Fruit fly (Drosophila melanogaster) whole organism, embryonic: ENCODE data around the gene sol.

Source experiments
- Adf1 ChIP-seq: fragments of 200-800 bp; sonication (Bioruptor generic); IDR thresholded peaks from 2 replicates; pipeline ENCODE4 v1.3.6; 2022; ENCODE audit warnings: missing biosample characterization, missing genetic modification characterization
- Atf-2 ChIP-seq: fragments of 200-800 bp; sonication (Bioruptor generic); optimal IDR thresholded peaks from 2 replicates; lab custom pipeline; 2016; ENCODE audit warnings: missing biosample characterization, missing genetic modification characterization
- Atf3 ChIP-seq: fragments of 200-800 bp; sonication (Bioruptor generic); optimal IDR thresholded peaks from 3 replicates; lab custom pipeline; 2016; ENCODE audit warnings: missing biosample characterization, missing genetic modification characterization
- Atf6 ChIP-seq: fragments of 200-800 bp; sonication (Bioruptor generic); IDR thresholded peaks from 2 replicates; pipeline ENCODE4 v1.3.6; 2022; ENCODE audit warnings: missing biosample characterization, missing genetic modification characterization
- CG12155 ChIP-seq: fragments of 200-800 bp; sonication (Bioruptor generic); optimal IDR thresholded peaks from 3 replicates; lab custom pipeline; 2016; ENCODE audit warnings: missing biosample characterization, missing genetic modification characterization
- CG12299 ChIP-seq: fragments of 200-800 bp; sonication (Bioruptor generic); optimal IDR thresholded peaks from 2 replicates; lab custom pipeline; 2018; ENCODE audit warnings: missing biosample characterization, mild to moderate bottlenecking, missing genetic modification characterization
- CG12744 ChIP-seq: fragments of 200-800 bp; sonication (Bioruptor generic); optimal IDR thresholded peaks from 2 replicates; lab custom pipeline; 2016; ENCODE audit warnings: missing biosample characterization, missing genetic modification characterization
- CG15696 ChIP-seq: fragments of 200-800 bp; sonication (Bioruptor generic); optimal IDR thresholded peaks from 2 replicates; lab custom pipeline; 2019; ENCODE audit warnings: missing biosample characterization, mild to moderate bottlenecking, missing genetic modification characterization, moderate library complexity
- CG1603 ChIP-seq: fragments of 200-800 bp; sonication (Bioruptor generic); optimal IDR thresholded peaks from 2 replicates; lab custom pipeline; 2019; ENCODE audit warnings: missing biosample characterization, mild to moderate bottlenecking, missing genetic modification characterization, moderate library complexity
- CG16815 ChIP-seq: fragments of 200-800 bp; sonication (Bioruptor generic); optimal IDR thresholded peaks from 3 replicates; lab custom pipeline; 2017; ENCODE audit warnings: missing biosample characterization, mild to moderate bottlenecking, missing genetic modification characterization
- CG2678 ChIP-seq: fragments of 200-800 bp; sonication (Bioruptor generic); optimal IDR thresholded peaks from 3 replicates; lab custom pipeline; 2019; ENCODE audit warnings: missing biosample characterization, mild to moderate bottlenecking, missing genetic modification characterization, moderate library complexity
- CG2712 ChIP-seq: fragments of 200-800 bp; optimal IDR thresholded peaks from 3 replicates; lab custom pipeline; 2019; ENCODE audit warnings: missing biosample characterization, mild to moderate bottlenecking, missing genetic modification characterization, moderate library complexity
- CG4707 ChIP-seq: fragments of 200-800 bp; sonication (Bioruptor generic); optimal IDR thresholded peaks from 2 replicates; lab custom pipeline; 2018; ENCODE audit warnings: missing biosample characterization, mild to moderate bottlenecking, missing genetic modification characterization, moderate library complexity
- CG7271 ChIP-seq: fragments of 200-800 bp; sonication (Bioruptor generic); optimal IDR thresholded peaks from 2 replicates; lab custom pipeline; 2018; ENCODE audit warnings: missing biosample characterization, mild to moderate bottlenecking, missing genetic modification characterization, moderate library complexity
- CG7786 ChIP-seq: fragments of 200-800 bp; sonication (Bioruptor generic); optimal IDR thresholded peaks from 2 replicates; lab custom pipeline; 2016; ENCODE audit warnings: missing biosample characterization, missing genetic modification characterization
- CG8765 ChIP-seq: fragments of 200-800 bp; sonication (Bioruptor generic); IDR thresholded peaks from 2 replicates; pipeline ENCODE4 v1.3.6; 2022; ENCODE audit warnings: missing biosample characterization, missing genetic modification characterization
- CHES-1-like ChIP-seq: fragments of 200-800 bp; sonication (Bioruptor generic); optimal IDR thresholded peaks from 2 replicates; lab custom pipeline; 2016; ENCODE audit warnings: missing biosample characterization, missing genetic modification characterization
- Dip3 ChIP-seq: fragments of 200-800 bp; sonication (Bioruptor generic); optimal IDR thresholded peaks from 3 replicates; lab custom pipeline; 2016; ENCODE audit warnings: missing biosample characterization, missing genetic modification characterization
- Dref ChIP-seq: fragments of 200-800 bp; sonication (Bioruptor generic); IDR thresholded peaks from 2 replicates; pipeline ENCODE4 v1.3.6; 2022; ENCODE audit warnings: missing biosample characterization, missing genetic modification characterization
- Ets97D ChIP-seq: fragments of 200-800 bp; sonication (Bioruptor generic); optimal IDR thresholded peaks from 3 replicates; lab custom pipeline; 2016; ENCODE audit warnings: missing biosample characterization, missing genetic modification characterization
- Fer1 ChIP-seq: fragments of 200-800 bp; sonication (Bioruptor generic); optimal IDR thresholded peaks from 2 replicates; lab custom pipeline; 2017; ENCODE audit warnings: missing biosample characterization, mild to moderate bottlenecking, missing genetic modification characterization
- HHEX ChIP-seq: fragments of 200-800 bp; sonication (Bioruptor generic); optimal IDR thresholded peaks from 3 replicates; lab custom pipeline; 2017; ENCODE audit warnings: missing biosample characterization, mild to moderate bottlenecking, missing genetic modification characterization, missing genetic modification reagents
- HmgD ChIP-seq: fragments of 200-800 bp; sonication (Bioruptor generic); optimal IDR thresholded peaks from 3 replicates; lab custom pipeline; 2016; ENCODE audit warnings: missing biosample characterization, missing genetic modification characterization
- Hr39 ChIP-seq: fragments of >200 bp; optimal IDR thresholded peaks from 2 replicates; lab custom pipeline; 2017
- Hr78 ChIP-seq, 2 experiments: fragments of 200-800 bp in 1 of 2; fragments of >200 bp in 1 of 2; sonication (Bioruptor generic) in 1 of 2; optimal IDR thresholded peaks; 2 replicates each; lab custom pipeline; 2017 to 2019; ENCODE audit warnings: missing biosample characterization in 2 of 2, missing genetic modification characterization in 2 of 2, mild to moderate bottlenecking in 1 of 2, moderate library complexity in 1 of 2
- Lim3 ChIP-seq: fragments of 200-800 bp; sonication (Bioruptor generic); IDR thresholded peaks from 2 replicates; pipeline ENCODE4 v1.3.6; 2022; ENCODE audit warnings: missing biosample characterization, missing genetic modification characterization
- Lpt ChIP-seq: fragments of >200 bp; optimal IDR thresholded peaks from 2 replicates; lab custom pipeline; 2018; ENCODE audit warnings: missing biosample characterization, missing genetic modification characterization
- MTF-1 ChIP-seq: fragments of 200-800 bp; sonication (Bioruptor generic); optimal IDR thresholded peaks from 2 replicates; lab custom pipeline; 2018; ENCODE audit warnings: missing biosample characterization, mild to moderate bottlenecking, missing genetic modification characterization, borderline replicate concordance
- Mrtf ChIP-seq: fragments of 200-800 bp; sonication (Bioruptor generic); IDR thresholded peaks from 3 replicates; pipeline ENCODE4 v1.3.6; 2022; ENCODE audit warnings: missing biosample characterization, missing genetic modification characterization
- Nf-YC ChIP-seq: fragments of 200-800 bp; optimal IDR thresholded peaks from 3 replicates; lab custom pipeline; 2019; ENCODE audit warnings: missing biosample characterization, mild to moderate bottlenecking, missing genetic modification characterization, moderate library complexity
- Opbp ChIP-seq: fragments of 200-800 bp; sonication (Bioruptor generic); IDR thresholded peaks from 3 replicates; pipeline ENCODE4 v1.3.6; 2022; ENCODE audit warnings: missing biosample characterization, missing genetic modification characterization; ENCODE audit not compliant: partially characterized antibody
- al ChIP-seq: fragments of 200-800 bp; sonication (Bioruptor generic); IDR thresholded peaks from 2 replicates; pipeline ENCODE4 v1.3.6; 2022; ENCODE audit warnings: missing biosample characterization, missing genetic modification characterization
- cas ChIP-seq: fragments of 200-800 bp; sonication (Bioruptor generic); IDR thresholded peaks from 2 replicates; pipeline ENCODE4 v1.3.6; 2022; ENCODE audit warnings: missing biosample characterization, missing genetic modification characterization
- crp ChIP-seq, 2 experiments: fragments of 200-800 bp; sonication (Bioruptor generic); optimal IDR thresholded peaks; 2 replicates in 1 of 2; 3 replicates in 1 of 2; lab custom pipeline; 2017; ENCODE audit warnings: missing biosample characterization in 2 of 2, missing genetic modification characterization in 2 of 2, mild to moderate bottlenecking in 1 of 2, moderate library complexity in 1 of 2
- ewg ChIP-seq: fragments of 200-800 bp; sonication (Bioruptor generic); optimal IDR thresholded peaks from 3 replicates; lab custom pipeline; 2017; ENCODE audit warnings: mild to moderate bottlenecking, missing biosample characterization, missing genetic modification reagents, missing genetic modification characterization
- exex ChIP-seq: fragments of 200-800 bp; sonication (Bioruptor generic); optimal IDR thresholded peaks from 4 replicates; lab custom pipeline; 2018; ENCODE audit warnings: missing biosample characterization, mild to moderate bottlenecking, missing genetic modification characterization, moderate library complexity
- fd3F ChIP-seq: fragments of 200-800 bp; sonication (Bioruptor generic); optimal IDR thresholded peaks from 2 replicates; lab custom pipeline; 2018; ENCODE audit warnings: missing biosample characterization, mild to moderate bottlenecking, missing genetic modification characterization, moderate library complexity
- fru ChIP-seq: fragments of >200 bp; optimal IDR thresholded peaks from 2 replicates; lab custom pipeline; 2017
- gce ChIP-seq: fragments of 200-800 bp; sonication (Bioruptor generic); IDR thresholded peaks from 3 replicates; pipeline ENCODE4 v1.3.6; 2022; ENCODE audit warnings: missing biosample characterization, missing genetic modification characterization
- grn ChIP-seq: fragments of 200-800 bp; sonication (Bioruptor generic); optimal IDR thresholded peaks from 3 replicates; lab custom pipeline; 2017; ENCODE audit warnings: missing biosample characterization, missing genetic modification characterization
- gsb-n ChIP-seq: fragments of 200-800 bp; sonication (Bioruptor generic); optimal IDR thresholded peaks from 3 replicates; lab custom pipeline; 2018; ENCODE audit warnings: missing biosample characterization, mild to moderate bottlenecking, missing genetic modification characterization
- mam ChIP-seq: fragments of 200-800 bp; sonication (Bioruptor generic); optimal IDR thresholded peaks from 3 replicates; lab custom pipeline; 2016; ENCODE audit warnings: missing biosample characterization, missing genetic modification characterization
- nau ChIP-seq: fragments of 200-800 bp; sonication (Bioruptor generic); optimal IDR thresholded peaks from 3 replicates; lab custom pipeline; 2017; ENCODE audit warnings: missing biosample characterization, mild to moderate bottlenecking, missing genetic modification characterization, missing genetic modification reagents
- rib ChIP-seq: fragments of 200-800 bp; sonication (Bioruptor generic); IDR thresholded peaks from 2 replicates; pipeline ENCODE4 v1.3.6; 2022; ENCODE audit warnings: missing biosample characterization, missing genetic modification characterization
- sisA ChIP-seq: fragments of 200-800 bp; sonication (Bioruptor generic); IDR thresholded peaks from 2 replicates; pipeline ENCODE4 v1.3.6; 2022; ENCODE audit warnings: missing biosample characterization, missing genetic modification characterization
- so ChIP-seq: fragments of 200-800 bp; sonication (Bioruptor generic); IDR thresholded peaks from 3 replicates; pipeline ENCODE4 v1.3.6; 2022; ENCODE audit warnings: missing biosample characterization, missing genetic modification characterization
- sob ChIP-seq: fragments of 200-800 bp; sonication (Bioruptor generic); IDR thresholded peaks from 2 replicates; pipeline ENCODE4 v1.3.6; 2022; ENCODE audit warnings: missing biosample characterization, missing genetic modification characterization
- tup ChIP-seq: fragments of 200-800 bp; sonication (Bioruptor generic); optimal IDR thresholded peaks from 2 replicates; lab custom pipeline; 2016; ENCODE audit warnings: missing biosample characterization, mild to moderate bottlenecking, missing genetic modification characterization, moderate library complexity
- zf30C ChIP-seq: fragments of 200-800 bp; sonication (Bioruptor generic); optimal IDR thresholded peaks from 3 replicates; lab custom pipeline; 2018; ENCODE audit warnings: missing biosample characterization, mild to moderate bottlenecking, missing genetic modification characterization

The sol gene

DNA sequence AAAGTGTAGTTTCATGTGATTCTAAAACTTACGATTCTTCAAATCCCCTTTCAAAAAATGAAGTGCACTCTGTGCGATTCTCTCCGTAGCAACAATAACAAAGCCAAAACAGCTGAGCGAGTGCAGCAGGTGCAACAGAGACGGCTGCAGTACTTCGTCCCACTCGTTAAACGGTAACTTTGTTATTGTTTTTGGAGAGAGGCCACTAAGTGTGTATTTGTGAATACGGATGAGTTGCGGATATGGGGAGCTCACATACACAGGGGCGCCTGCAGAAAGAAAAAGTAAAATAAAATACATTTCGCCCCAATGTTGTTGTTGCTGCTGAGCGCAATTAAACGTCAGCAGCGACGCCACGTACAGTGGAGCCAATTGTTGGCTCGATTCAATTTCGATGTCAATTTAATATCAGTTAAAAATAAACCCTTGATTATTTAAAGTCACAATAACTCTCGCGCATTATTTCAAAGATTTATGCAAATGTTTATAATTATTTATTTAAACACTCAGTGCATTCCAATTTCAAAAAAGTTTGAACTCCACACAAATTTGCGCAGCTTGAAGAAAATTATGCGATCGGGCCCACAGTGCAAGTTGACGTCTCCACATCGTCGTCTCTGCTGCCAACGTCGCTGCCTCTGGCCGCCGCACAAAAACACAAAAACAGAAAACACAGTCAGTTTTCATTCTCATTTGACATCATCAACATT lies 17.4 kb downstream of the sol start (continued):
- TF ChIP-seq HmgD (GFP tag; lab: Kevin White, UChicago): peak; percentile 88
- peak; percentile 83 for TF ChIP-seq tup (GFP tag; lab: Kevin White, UChicago)
- TF ChIP-seq Fer1: peak; percentile 98
- TF ChIP-seq so (GFP tag; lab: Robert Waterston, UW): peak; percentile 97
- no peak for TF ChIP-seq Lpt (GFP tag; lab: Kevin White, UChicago)
- peak; percentile 97 for TF ChIP-seq CG2712
- peak; percentile 97 for TF ChIP-seq Atf6
- peak; percentile 96 for TF ChIP-seq CG7786 (GFP tag; lab: Kevin White, UChicago)
- TF ChIP-seq Hr78 (GFP tag; optimal IDR thresholded peaks at IDR 0.05; lab: Kevin White, UChicago): peak in 1 of 2 experiments; percentile 85
- no peak for TF ChIP-seq Opbp (GFP tag; lab: Robert Waterston, UW)
- TF ChIP-seq CG12744 (GFP tag; lab: Kevin White, UChicago): peak; percentile 96
- TF ChIP-seq CHES-1-like (GFP tag; lab: Kevin White, UChicago): peak; percentile 93
- TF ChIP-seq Nf-YC: peak; percentile 93
- peak; percentile 97 for TF ChIP-seq sob (GFP tag; lab: Robert Waterston, UW)
- TF ChIP-seq fd3F (GFP tag; lab: Kevin White, UChicago): peak; percentile 97
- peak; percentile 97 for TF ChIP-seq rib
- peak; percentile 92 for TF ChIP-seq CG8765
- no peak for TF ChIP-seq fru (lab: Kevin White, UChicago)
- peak; percentile 96 for TF ChIP-seq CG15696 (tag; lab: Kevin White, UChicago)
- peak; percentile 92 for TF ChIP-seq exex
- TF ChIP-seq mam: peak; percentile 97
- TF ChIP-seq Dref: 0 out of 2 replicates have a peak, but pooled peaks have one; percentile 31
- TF ChIP-seq ewg (GFP tag; lab: Kevin White, UChicago): peak; percentile 95
- peak; percentile 99 for TF ChIP-seq CG4707 (GFP tag; lab: Kevin White, UChicago)
- TF ChIP-seq gce (GFP tag; lab: Robert Waterston, UW): peak; percentile 89; the same call in 2 of the 3 replicates
- peak in 1 of 2 experiments; percentile 56 for TF ChIP-seq crp (GFP tag; optimal IDR thresholded peaks at IDR 0.05; lab: Kevin White, UChicago)
- TF ChIP-seq Atf-2 (GFP tag; lab: Kevin White, UChicago): peak; percentile 96
- TF ChIP-seq CG1603 (tag; lab: Kevin White, UChicago): peak; percentile 87
- peak; percentile 92 for TF ChIP-seq MTF-1 (GFP tag; lab: Kevin White, UChicago)
- peak; percentile 96 for TF ChIP-seq sisA (GFP tag; lab: Robert Waterston, UW)
- TF ChIP-seq Lim3 (GFP tag; lab: Robert Waterston, UW): peak; percentile 90
- TF ChIP-seq Mrtf (GFP tag; lab: Robert Waterston, UW): peak; percentile 96
- peak; percentile 97 for TF ChIP-seq CG12299 (tag; lab: Kevin White, UChicago)
- TF ChIP-seq zf30C (GFP tag; lab: Kevin White, UChicago): peak; percentile 36
- peak; percentile 99 for TF ChIP-seq CG2678 (tag; lab: Kevin White, UChicago)
- peak; percentile 87 for TF ChIP-seq Ets97D (GFP tag; lab: Kevin White, UChicago)
- peak; percentile 96 for TF ChIP-seq gsb-n (tag; lab: Kevin White, UChicago)
- TF ChIP-seq HHEX: peak; percentile 98
- peak; percentile 96 for TF ChIP-seq CG16815 (GFP tag; lab: Kevin White, UChicago)
- no peak for TF ChIP-seq Hr39 (lab: Kevin White, UChicago)
- peak; percentile 96 for TF ChIP-seq al
- TF ChIP-seq Adf1 (GFP tag; lab: Robert Waterston, UW): peak; percentile 97
- TF ChIP-seq Atf3: peak; percentile 91
- peak; percentile 96 for TF ChIP-seq nau (GFP tag; lab: Kevin White, UChicago)
- peak; percentile 93 for TF ChIP-seq Dip3
- TF ChIP-seq CG12155: peak; percentile 96
- TF ChIP-seq cas (GFP tag; lab: Robert Waterston, UW): peak; percentile 90
- peak; percentile 75 for TF ChIP-seq CG7271 (tag; lab: Kevin White, UChicago)
- peak; percentile 62 for TF ChIP-seq grn (GFP tag; lab: Kevin White, UChicago)
